Worm (Caenorhabditis elegans) whole organism, L3 larva: ENCODE results near the gene F26D11.1.
A peak's percentile ranks its signal among the peaks of the same experiment; 100 is the strongest.

Source experiments
- ama-1 ChIP-seq: fragments of 150-350 bp; optimal IDR thresholded peaks from 2 replicates; lab custom pipeline; 2018
- ceh-16 ChIP-seq: sonication (generic microtip); optimal IDR thresholded peaks from 2 replicates; lab custom pipeline; 2017; ENCODE audit warnings: missing biosample characterization, missing genetic modification characterization
- ceh-28 ChIP-seq: fragments of 150-350 bp; optimal IDR thresholded peaks from 2 replicates; lab custom pipeline; 2014; ENCODE audit warnings: missing biosample characterization, missing genetic modification reagents, missing genetic modification characterization
- ceh-82 ChIP-seq: fragments of 150-350 bp; optimal IDR thresholded peaks from 2 replicates; lab custom pipeline; 2014; ENCODE audit warnings: missing biosample characterization, missing genetic modification characterization
- daf-12 ChIP-seq: fragments of 150-350 bp; optimal IDR thresholded peaks from 2 replicates; lab custom pipeline; 2014; ENCODE audit warnings: missing biosample characterization, missing genetic modification reagents, missing genetic modification characterization
- egl-5 ChIP-seq: fragments of 150-350 bp; optimal IDR thresholded peaks from 2 replicates; lab custom pipeline; 2017; ENCODE audit warnings: missing biosample characterization, missing genetic modification reagents, missing genetic modification characterization, inconsistent platforms
- elt-1 ChIP-seq: fragments of 150-350 bp; optimal IDR thresholded peaks from 2 replicates; lab custom pipeline; 2014; ENCODE audit warnings: missing biosample characterization, missing genetic modification characterization
- elt-2 ChIP-seq: sonication (generic microtip); optimal IDR thresholded peaks from 2 replicates; lab custom pipeline; 2016; ENCODE audit warnings: missing genetic modification reagents, mild to moderate bottlenecking, missing genetic modification characterization, missing compliant biosample characterization
- fkh-10 ChIP-seq: sonication (generic microtip); optimal IDR thresholded peaks from 2 replicates; lab custom pipeline; 2017; ENCODE audit warnings: missing biosample characterization, missing genetic modification reagents, missing genetic modification characterization
- fkh-2 ChIP-seq: fragments of 150-350 bp; optimal IDR thresholded peaks from 2 replicates; lab custom pipeline; 2014; ENCODE audit warnings: missing biosample characterization, missing genetic modification reagents, missing genetic modification characterization
- fos-1 ChIP-seq: fragments of 150-350 bp; optimal IDR thresholded peaks from 2 replicates; lab custom pipeline; 2014; ENCODE audit warnings: missing biosample characterization, missing genetic modification characterization
- hmg-11 ChIP-seq: sonication (generic microtip); optimal IDR thresholded peaks from 2 replicates; lab custom pipeline; 2016; ENCODE audit warnings: missing genetic modification characterization, missing compliant biosample characterization
- jun-1 ChIP-seq: fragments of 150-350 bp; optimal IDR thresholded peaks from 2 replicates; lab custom pipeline; 2014; ENCODE audit warnings: missing biosample characterization, missing genetic modification reagents, missing genetic modification characterization
- lin-15B ChIP-seq: fragments of 150-350 bp; optimal IDR thresholded peaks from 2 replicates; lab custom pipeline; 2014; ENCODE audit warnings: missing biosample characterization, missing genetic modification characterization
- lin-39 ChIP-seq: fragments of 150-350 bp; optimal IDR thresholded peaks from 2 replicates; lab custom pipeline; 2018; ENCODE audit warnings: missing biosample characterization, missing genetic modification reagents, missing genetic modification characterization
- lsy-12 ChIP-seq: sonication (generic microtip); optimal IDR thresholded peaks from 2 replicates; lab custom pipeline; 2016; ENCODE audit warnings: mild to moderate bottlenecking, missing genetic modification characterization, missing compliant biosample characterization
- mml-1 ChIP-seq: fragments of 150-350 bp; sonication (generic microtip); optimal IDR thresholded peaks from 3 replicates; lab custom pipeline; 2014; ENCODE audit warnings: missing biosample characterization, missing genetic modification characterization
- nfya-1 ChIP-seq: sonication (generic microtip); optimal IDR thresholded peaks from 2 replicates; lab custom pipeline; 2017; ENCODE audit warnings: missing genetic modification characterization, mild to moderate bottlenecking, missing compliant biosample characterization, antibody characterized with exemption, moderate library complexity; ENCODE audit not compliant: insufficient read depth
- nhr-11 ChIP-seq: fragments of 150-350 bp; optimal IDR thresholded peaks from 2 replicates; lab custom pipeline; 2014; ENCODE audit warnings: missing biosample characterization, missing genetic modification characterization
- nhr-12 ChIP-seq: fragments of 150-350 bp; optimal IDR thresholded peaks from 2 replicates; lab custom pipeline; 2014; ENCODE audit warnings: missing biosample characterization, missing genetic modification characterization
- nhr-23 ChIP-seq: fragments of 150-350 bp; optimal IDR thresholded peaks from 2 replicates; lab custom pipeline; 2014; ENCODE audit warnings: missing biosample characterization, missing genetic modification reagents, missing genetic modification characterization
- nhr-237 ChIP-seq: fragments of 150-350 bp; optimal IDR thresholded peaks from 2 replicates; lab custom pipeline; 2014; ENCODE audit warnings: missing biosample characterization, missing genetic modification characterization
- nhr-25 ChIP-seq: sonication (generic microtip); optimal IDR thresholded peaks from 2 replicates; lab custom pipeline; 2017; ENCODE audit warnings: missing biosample characterization, missing genetic modification characterization
- nhr-28 ChIP-seq: fragments of 150-350 bp; optimal IDR thresholded peaks from 2 replicates; lab custom pipeline; 2014; ENCODE audit warnings: missing biosample characterization, missing genetic modification characterization
- nhr-67 ChIP-seq: fragments of 150-350 bp; optimal IDR thresholded peaks from 2 replicates; lab custom pipeline; 2014; ENCODE audit warnings: missing biosample characterization, missing genetic modification characterization
- pha-4 ChIP-seq: fragments of 150-350 bp; optimal IDR thresholded peaks from 2 replicates; lab custom pipeline; 2014; ENCODE audit warnings: missing biosample characterization, missing genetic modification reagents, missing genetic modification characterization
- pqm-1 ChIP-seq: fragments of 150-350 bp; optimal IDR thresholded peaks from 2 replicates; lab custom pipeline; 2017; ENCODE audit warnings: missing biosample characterization, missing genetic modification characterization, inconsistent platforms
- sea-2 ChIP-seq: fragments of 150-350 bp; sonication (generic microtip); optimal IDR thresholded peaks from 4 replicates; lab custom pipeline; 2014; ENCODE audit warnings: missing biosample characterization, missing genetic modification reagents, missing genetic modification characterization
- skn-1 ChIP-seq: fragments of 150-350 bp; optimal IDR thresholded peaks from 2 replicates; lab custom pipeline; 2014; ENCODE audit warnings: missing biosample characterization, missing genetic modification characterization
- snpc-4 ChIP-seq: fragments of 150-350 bp; optimal IDR thresholded peaks from 2 replicates; lab custom pipeline; 2014; ENCODE audit warnings: missing biosample characterization, missing genetic modification characterization
- tbx-2 ChIP-seq: sonication (generic microtip); optimal IDR thresholded peaks from 2 replicates; lab custom pipeline; 2016; ENCODE audit warnings: mild to moderate bottlenecking, missing genetic modification characterization, missing compliant biosample characterization
- unc-39 ChIP-seq: sonication (generic microtip); optimal IDR thresholded peaks from 4 replicates; lab custom pipeline; 2017; ENCODE audit warnings: missing biosample characterization, missing genetic modification characterization
- unc-62 ChIP-seq: fragments of 150-350 bp; sonication (generic microtip); optimal IDR thresholded peaks from 4 replicates; lab custom pipeline; 2014; ENCODE audit warnings: missing biosample characterization, missing genetic modification reagents, missing genetic modification characterization
- zag-1 ChIP-seq: fragments of 150-350 bp; optimal IDR thresholded peaks from 2 replicates; lab custom pipeline; 2014; ENCODE audit warnings: missing biosample characterization, missing genetic modification characterization
- ztf-11 ChIP-seq: fragments of 150-350 bp; optimal IDR thresholded peaks from 2 replicates; lab custom pipeline; 2014; ENCODE audit warnings: missing biosample characterization, missing genetic modification characterization

The F26D11.1 gene

ce11 chrV:7980370-7980987, 866 bp upstream of the F26D11.1 start:
- TF ChIP-seq elt-1 (peak; percentile 43), egl-5 (tag; lab: Kevin White, UChicago) (no peak), snpc-4 (tag; lab: Kevin White, UChicago) (peak; percentile 43), skn-1 (tag; lab: Kevin White, UChicago) (no peak), nhr-67 (no peak), hmg-11 (tag; lab: Kevin White, UChicago) (no peak), elt-2 (tag; lab: Kevin White, UChicago) (no peak), lin-15B (tag; lab: Kevin White, UChicago) (peak; percentile 30), nhr-23 (tag; lab: Kevin White, UChicago) (no peak), tbx-2 (tag; lab: Kevin White, UChicago) (no peak), zag-1 (tag; lab: Kevin White, UChicago) (no peak), jun-1 (tag; lab: Kevin White, UChicago) (no peak), pqm-1 (tag; lab: Kevin White, UChicago) (no peak), unc-39 (tag; lab: Kevin White, UChicago) (no peak), nfya-1 (tag; lab: Kevin White, UChicago) (peak; percentile 56), ceh-16 (no peak), fkh-2 (tag; lab: Kevin White, UChicago) (no peak), ztf-11 (no peak), fos-1 (tag; lab: Kevin White, UChicago) (no peak), ama-1 (lab: Kevin White, UChicago) (no peak), fkh-10 (GFP tag; lab: Kevin White, UChicago) (peak; percentile 34), nhr-12 (tag; lab: Kevin White, UChicago) (no peak), lin-39 (tag; lab: Kevin White, UChicago) (peak; percentile 77), unc-62 (GFP tag; lab: Kevin White, UChicago) (no peak), lsy-12 (no peak)

- TF ChIP-seq nhr-23 (tag; lab: Kevin White, UChicago) (peak; percentile 41), ceh-28 (tag; lab: Kevin White, UChicago) (peak; percentile 58), pqm-1 (tag; lab: Kevin White, UChicago) (peak; percentile 21), pha-4 (tag; lab: Kevin White, UChicago) (peak; percentile 87), hmg-11 (tag; lab: Kevin White, UChicago) (peak; percentile 56), sea-2 (no peak), egl-5 (tag; lab: Kevin White, UChicago) (peak; percentile 42), elt-2 (tag; lab: Kevin White, UChicago) (peak; percentile 20), snpc-4 (tag; lab: Kevin White, UChicago) (peak; percentile 66), nhr-237 (no peak), skn-1 (tag; lab: Kevin White, UChicago) (no peak), nhr-25 (tag; lab: Kevin White, UChicago) (peak; percentile 29), nfya-1 (tag; lab: Kevin White, UChicago) (peak; percentile 67)
Observed at ce11 chrV:7983381-7984052, 2.2 kb downstream of the F26D11.1 start, which contains the start of the genes natb-1 and abhd-12. TSS of gene natb-1 (minus strand) at chrV:7983431. TSS of gene abhd-12 (plus strand) at chrV:7983879.

- no peak for TF ChIP-seq daf-12 (tag; lab: Kevin White, UChicago)
- TF ChIP-seq nhr-67: no peak
- no peak for TF ChIP-seq nhr-237
- no peak for TF ChIP-seq egl-5 (tag; lab: Kevin White, UChicago)
- TF ChIP-seq nhr-11 (tag; lab: Kevin White, UChicago): no peak
- no peak for TF ChIP-seq lsy-12
- no peak for TF ChIP-seq zag-1 (tag; lab: Kevin White, UChicago)
- TF ChIP-seq jun-1 (tag; lab: Kevin White, UChicago): no peak
- no peak for TF ChIP-seq ceh-82 (tag; lab: Kevin White, UChicago)
- no peak for TF ChIP-seq mml-1 (tag; lab: Kevin White, UChicago)
- TF ChIP-seq skn-1 (tag; lab: Kevin White, UChicago): no peak
- TF ChIP-seq fkh-10 (GFP tag; lab: Kevin White, UChicago): no peak
- no peak for TF ChIP-seq elt-1
- no peak for TF ChIP-seq nhr-28
- TF ChIP-seq nhr-23 (tag; lab: Kevin White, UChicago): no peak
- no peak for TF ChIP-seq lin-39 (tag; lab: Kevin White, UChicago)
Observed at ce11 chrV:7985860-7986259, 4.5 kb downstream of the F26D11.1 start, which contains the start of gene Y97E10AL.1. TSS of gene Y97E10AL.1 (plus strand) at chrV:7986160.
